Worm (Caenorhabditis elegans) whole organism, mixed stage, embryonic: ENCODE measurements around the gene F52G3.1.

Source experiments
- lsy-2 ChIP-seq: fragments of 150-350 bp; optimal IDR thresholded peaks from 2 replicates; lab custom pipeline; 2014; ENCODE audit warnings: missing biosample characterization, missing genetic modification characterization
- nhr-237 ChIP-seq: fragments of 150-350 bp; optimal IDR thresholded peaks from 2 replicates; lab custom pipeline; 2014; ENCODE audit warnings: missing biosample characterization, missing genetic modification characterization
- ztf-11 ChIP-seq: fragments of 150-350 bp; optimal IDR thresholded peaks from 2 replicates; lab custom pipeline; 2014; ENCODE audit warnings: missing biosample characterization, missing genetic modification characterization

DNA sequence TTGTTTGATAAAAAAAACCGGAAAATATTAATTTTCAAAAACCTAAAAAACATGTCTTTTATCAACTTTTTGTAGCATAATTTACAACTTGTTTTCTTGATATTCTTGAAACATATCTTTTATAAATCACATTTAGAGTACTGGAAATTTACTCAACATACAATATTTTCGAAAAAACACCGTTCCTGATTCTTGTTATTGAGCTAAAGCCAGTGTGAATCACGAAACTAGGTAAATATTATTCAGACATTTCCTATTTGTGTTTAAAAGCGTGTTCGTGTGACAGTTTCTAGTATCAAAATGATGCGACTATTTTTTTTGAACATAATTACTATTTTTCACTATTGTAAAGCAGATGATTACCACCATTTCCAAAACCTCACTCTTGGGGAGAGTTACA lies 40.0 kb upstream of the F52G3.1 start, which contains the start of gene C30E1.4:
- no peak for TF ChIP-seq lsy-2 (tag; lab: Kevin White, UChicago)
- no peak for TF ChIP-seq nhr-237 (tag; lab: Kevin White, UChicago)
- TF ChIP-seq ztf-11 (tag; lab: Kevin White, UChicago): no peak
